Worm (Caenorhabditis elegans) whole organism, L4/young adult: ENCODE measurements around the gene C02F5.5.

ENCODE experiments used
- W03F9.2 ChIP-seq: fragments of 150-350 bp; optimal IDR thresholded peaks from 2 replicates; lab custom pipeline; 2014; ENCODE audit warnings: missing biosample characterization, missing genetic modification characterization
- dao-5 ChIP-seq: sonication (generic microtip); optimal IDR thresholded peaks from 2 replicates; lab custom pipeline; 2016; ENCODE audit warnings: missing genotype, missing genetic modification characterization, moderate library complexity, missing compliant biosample characterization
- him-1 ChIP-seq: sonication (generic microtip); optimal IDR thresholded peaks from 2 replicates; lab custom pipeline; 2016; ENCODE audit warnings: missing genotype, missing genetic modification reagents, missing genetic modification characterization, missing compliant biosample characterization

Gene C02F5.5

ce11 chrIII:8235880-8236279 is at the start of gene C02F5.5:
Gene C02F5.5 (plus strand): TSS chrIII:8236180.
- no peak for TF ChIP-seq him-1 (tag; lab: Kevin White, UChicago)
- no peak for TF ChIP-seq dao-5 (tag; lab: Kevin White, UChicago)
- no peak for TF ChIP-seq W03F9.2 (tag; lab: Kevin White, UChicago)

ce11 chrIII:8190505-8190904 is 45.5 kb upstream of the C02F5.5 start, which contains the start of gene C50C3.19:
Gene C50C3.19 (plus strand): TSS chrIII:8190805.
- TF ChIP-seq him-1 (tag; lab: Kevin White, UChicago) (no peak), dao-5 (tag; lab: Kevin White, UChicago) (no peak), W03F9.2 (tag; lab: Kevin White, UChicago) (no peak)

- no peak for TF ChIP-seq W03F9.2 (tag; lab: Kevin White, UChicago)
- TF ChIP-seq dao-5 (tag; lab: Kevin White, UChicago) = no peak
- no peak for TF ChIP-seq him-1 (tag; lab: Kevin White, UChicago)
Observed at ce11 chrIII:8191695-8192094, 44.3 kb upstream of the C02F5.5 start, which contains the start of gene C50C3.1. Gene C50C3.1 (plus strand): TSS chrIII:8191995.

ce11 chrIII:8199060-8199459 is 36.9 kb upstream of the C02F5.5 start:
- no peak for TF ChIP-seq W03F9.2 (tag; lab: Kevin White, UChicago)
- TF ChIP-seq him-1 (tag; lab: Kevin White, UChicago) = no peak
- no peak for TF ChIP-seq dao-5 (tag; lab: Kevin White, UChicago)

ce11 chrIII:8201117-8201516 is 34.9 kb upstream of the C02F5.5 start, which contains the start of gene unc-36:
Gene unc-36 (minus strand): TSS chrIII:8201217.
- TF ChIP-seq him-1 (tag; lab: Kevin White, UChicago) (no peak), W03F9.2 (tag; lab: Kevin White, UChicago) (no peak), dao-5 (tag; lab: Kevin White, UChicago) (no peak)

ce11 chrIII:8201760-8202159 is 34.2 kb upstream of the C02F5.5 start:
- TF ChIP-seq him-1 (tag; lab: Kevin White, UChicago) (peak; percentile 42), dao-5 (tag; lab: Kevin White, UChicago) (no peak), W03F9.2 (tag; lab: Kevin White, UChicago) (peak; percentile 25)

ce11 chrIII:8202754-8203153 is 33.2 kb upstream of the C02F5.5 start, which contains the start of gene snb-5:
Gene snb-5 (plus strand): TSS chrIII:8203054.
- TF ChIP-seq W03F9.2 (tag; lab: Kevin White, UChicago) = no peak
- TF ChIP-seq him-1 (tag; lab: Kevin White, UChicago) = no peak
- TF ChIP-seq dao-5 (tag; lab: Kevin White, UChicago) = no peak

- no peak for TF ChIP-seq him-1 (tag; lab: Kevin White, UChicago)
Observed at ce11 chrIII:8209775-8210174, 26.2 kb upstream of the C02F5.5 start, which contains the start of gene C30A5.10. Gene C30A5.10 (minus strand): TSS chrIII:8209875.

- TF ChIP-seq him-1 (tag; lab: Kevin White, UChicago) (no peak), dao-5 (tag; lab: Kevin White, UChicago) (no peak), W03F9.2 (tag; lab: Kevin White, UChicago) (no peak)
Observed at ce11 chrIII:8211562-8211961, 24.4 kb upstream of the C02F5.5 start.

ce11 chrIII:8216224-8216623 is 19.8 kb upstream of the C02F5.5 start, which contains the start of gene unc-86:
Gene unc-86 (minus strand): TSS chrIII:8216336.
- TF ChIP-seq W03F9.2 (tag; lab: Kevin White, UChicago) = no peak
- TF ChIP-seq dao-5 (tag; lab: Kevin White, UChicago) = no peak
- no peak for TF ChIP-seq him-1 (tag; lab: Kevin White, UChicago)

- no peak for TF ChIP-seq dao-5 (tag; lab: Kevin White, UChicago)
Observed at ce11 chrIII:8217919-8218318, 18.1 kb upstream of the C02F5.5 start, which contains the start of gene C30A5.16. Gene C30A5.16 (plus strand): TSS chrIII:8218219.

- no peak for TF ChIP-seq him-1 (tag; lab: Kevin White, UChicago)
- no peak for TF ChIP-seq W03F9.2 (tag; lab: Kevin White, UChicago)
- TF ChIP-seq dao-5 (tag; lab: Kevin White, UChicago) = no peak
Observed at ce11 chrIII:8220081-8220480, 15.9 kb upstream of the C02F5.5 start.

- no peak for TF ChIP-seq him-1 (tag; lab: Kevin White, UChicago)
- no peak for TF ChIP-seq dao-5 (tag; lab: Kevin White, UChicago)
- TF ChIP-seq W03F9.2 (tag; lab: Kevin White, UChicago) = no peak
Observed at ce11 chrIII:8224769-8225168, 11.2 kb upstream of the C02F5.5 start, which contains the start of gene mob-4. Gene mob-4 (plus strand): TSS chrIII:8225097.

- TF ChIP-seq dao-5 (tag; lab: Kevin White, UChicago) (no peak), W03F9.2 (tag; lab: Kevin White, UChicago) (no peak), him-1 (tag; lab: Kevin White, UChicago) (no peak)
Observed at ce11 chrIII:8226178-8226577, 9.8 kb upstream of the C02F5.5 start, which contains the start of gene rfs-1. Gene rfs-1 (plus strand): TSS chrIII:8226478.
